Worm (Caenorhabditis elegans): ENCODE results near the gene Y41E3.18.

- no peak for TF ChIP-seq snpc-3.4 (tag; optimal IDR thresholded peaks at IDR 0.05)
- TF ChIP-seq ZK185.1 (tag; optimal IDR thresholded peaks at IDR 0.05; ENCODE audit: poor library complexity, severe bottlenecking), result no peak
- TF ChIP-seq xnd-1 (tag; optimal IDR thresholded peaks at IDR 0.05), result no peak
- no peak for TF ChIP-seq chd-7 (tag; optimal IDR thresholded peaks at IDR 0.05)
- TF ChIP-seq T07F8.4 (tag; optimal IDR thresholded peaks at IDR 0.05), result no peak
- TF ChIP-seq nhr-90 (tag; optimal IDR thresholded peaks at IDR 0.05), result no peak
- no peak for TF ChIP-seq Y56A3A.18 (GFP tag; IDR thresholded peaks at IDR 0.05)
- TF ChIP-seq unc-130 (GFP tag; optimal IDR thresholded peaks at IDR 0.05), result no peak
- no peak for TF ChIP-seq egl-18 (GFP tag; IDR thresholded peaks at IDR 0.05)
Observed at ce11 chrIV:15108475-15108874, 42.9 kb upstream of the Y41E3.18 start, which contains the start of gene M199.2.

Measured in whole organism, young adult.